Fruit fly (Drosophila melanogaster) whole organism, embryonic: ENCODE results near the gene dpr9.

Experiments
- Adf1 ChIP-seq: fragments of 200-800 bp; sonication (Bioruptor generic); IDR thresholded peaks from 2 replicates; pipeline ENCODE4 v1.3.6; 2022; ENCODE audit warnings: missing biosample characterization, missing genetic modification characterization
- CG12769 ChIP-seq: fragments of 200-800 bp; sonication (Bioruptor generic); optimal IDR thresholded peaks from 2 replicates; lab custom pipeline; 2019; ENCODE audit warnings: missing biosample characterization, mild to moderate bottlenecking, missing genetic modification characterization, moderate library complexity
- CG14014 ChIP-seq: fragments of 200-800 bp; sonication (Bioruptor generic); IDR thresholded peaks from 2 replicates; pipeline ENCODE4 v1.3.6; 2022; ENCODE audit warnings: missing biosample characterization, missing genetic modification characterization
- CG15011 ChIP-seq: fragments of 200-800 bp; sonication (Bioruptor generic); optimal IDR thresholded peaks from 3 replicates; lab custom pipeline; 2018; ENCODE audit warnings: missing biosample characterization, mild to moderate bottlenecking, missing genetic modification characterization
- CG15269 ChIP-seq: fragments of 200-800 bp; sonication (Bioruptor generic); optimal IDR thresholded peaks from 2 replicates; lab custom pipeline; 2018; ENCODE audit warnings: missing biosample characterization, mild to moderate bottlenecking, missing genetic modification characterization, moderate library complexity
- CG15601 ChIP-seq: fragments of 200-800 bp; sonication (Bioruptor generic); optimal IDR thresholded peaks from 3 replicates; lab custom pipeline; 2019; ENCODE audit warnings: missing biosample characterization, mild to moderate bottlenecking, missing genetic modification characterization, moderate library complexity
- CG1603 ChIP-seq: fragments of 200-800 bp; sonication (Bioruptor generic); optimal IDR thresholded peaks from 2 replicates; lab custom pipeline; 2019; ENCODE audit warnings: missing biosample characterization, mild to moderate bottlenecking, missing genetic modification characterization, moderate library complexity
- CG17359 ChIP-seq: fragments of 200-800 bp; sonication (Bioruptor generic); optimal IDR thresholded peaks from 3 replicates; lab custom pipeline; 2018; ENCODE audit warnings: missing biosample characterization, mild to moderate bottlenecking, missing genetic modification characterization, moderate library complexity
- CG17385 ChIP-seq: fragments of 200-800 bp; sonication (Bioruptor generic); optimal IDR thresholded peaks from 3 replicates; lab custom pipeline; 2018; ENCODE audit warnings: missing biosample characterization, mild to moderate bottlenecking, missing genetic modification characterization
- CG1792 ChIP-seq: fragments of 200-800 bp; sonication (Bioruptor generic); optimal IDR thresholded peaks from 2 replicates; lab custom pipeline; 2016; ENCODE audit warnings: missing biosample characterization, missing genetic modification characterization
- CG18599 ChIP-seq: fragments of 200-800 bp; sonication (Bioruptor generic); optimal IDR thresholded peaks from 3 replicates; lab custom pipeline; 2017; ENCODE audit warnings: missing biosample characterization, missing genetic modification characterization, mild to moderate bottlenecking, moderate library complexity, missing genetic modification reagents
- CG2120 ChIP-seq: fragments of 200-800 bp; sonication (Bioruptor generic); optimal IDR thresholded peaks from 3 replicates; lab custom pipeline; 2016; ENCODE audit warnings: missing biosample characterization, missing genetic modification characterization
- CG32532 ChIP-seq: fragments of 200-800 bp; sonication (Bioruptor generic); IDR thresholded peaks from 2 replicates; pipeline ENCODE4 v1.3.6; 2022; ENCODE audit warnings: missing biosample characterization, missing genetic modification characterization
- CG3281 ChIP-seq: fragments of 200-800 bp; sonication (Bioruptor generic); optimal IDR thresholded peaks from 3 replicates; lab custom pipeline; 2017; ENCODE audit warnings: missing biosample characterization, mild to moderate bottlenecking, missing genetic modification characterization
- CG6854 ChIP-seq: fragments of 200-800 bp; sonication (Bioruptor generic); optimal IDR thresholded peaks from 3 replicates; lab custom pipeline; 2017; ENCODE audit warnings: missing biosample characterization, mild to moderate bottlenecking, missing genetic modification characterization
- CG7556 ChIP-seq: fragments of 200-800 bp; sonication (Bioruptor generic); optimal IDR thresholded peaks from 2 replicates; lab custom pipeline; 2017; ENCODE audit warnings: missing biosample characterization, mild to moderate bottlenecking, missing genetic modification characterization
- CG7963 ChIP-seq: fragments of 200-800 bp; sonication (Bioruptor generic); IDR thresholded peaks from 3 replicates; pipeline ENCODE4 v1.3.6; 2022; ENCODE audit warnings: missing biosample characterization, missing genetic modification characterization; ENCODE audit not compliant: partially characterized antibody
- CG8290 ChIP-seq, 3 experiments: fragments of 200-800 bp; sonication (Bioruptor generic); optimal IDR thresholded peaks; 2 replicates each; lab custom pipeline; 2016 to 2019; ENCODE audit warnings: missing biosample characterization in 3 of 3, missing genetic modification characterization in 3 of 3, mild to moderate bottlenecking in 2 of 3, moderate library complexity in 1 of 3
- CG9932 ChIP-seq: fragments of 200-800 bp; sonication (Bioruptor generic); IDR thresholded peaks from 2 replicates; pipeline ENCODE4 v1.3.6; 2022; ENCODE audit warnings: missing biosample characterization, missing genetic modification characterization
- Dll ChIP-seq: fragments of 200-800 bp; sonication (Bioruptor generic); IDR thresholded peaks from 4 replicates; pipeline ENCODE4 v1.3.6; 2022; ENCODE audit warnings: missing biosample characterization, missing genetic modification characterization; ENCODE audit not compliant: partially characterized antibody
- E2f1 ChIP-seq: fragments of 200-800 bp; sonication (Bioruptor generic); IDR thresholded peaks from 2 replicates; pipeline ENCODE4 v1.3.6; 2022; ENCODE audit warnings: missing biosample characterization, missing genetic modification characterization
- Hand ChIP-seq: fragments of 200-800 bp; sonication (Bioruptor generic); optimal IDR thresholded peaks from 2 replicates; lab custom pipeline; 2017; ENCODE audit warnings: mild to moderate bottlenecking, missing biosample characterization, missing genetic modification reagents, missing genetic modification characterization
- Hr51 ChIP-seq, 2 experiments: fragments of 200-800 bp; sonication (Bioruptor generic); optimal IDR thresholded peaks; 2 replicates in 1 of 2; 3 replicates in 1 of 2; lab custom pipeline; 2016 to 2018; ENCODE audit warnings: missing biosample characterization in 2 of 2, missing genetic modification characterization in 2 of 2, mild to moderate bottlenecking in 1 of 2, moderate library complexity in 1 of 2
- Mad ChIP-seq: fragments of 200-800 bp; sonication (Bioruptor generic); optimal IDR thresholded peaks from 2 replicates; lab custom pipeline; 2016; ENCODE audit warnings: missing biosample characterization, missing genetic modification characterization
- NfI ChIP-seq: fragments of 200-800 bp; sonication (Bioruptor generic); optimal IDR thresholded peaks from 3 replicates; lab custom pipeline; 2018; ENCODE audit warnings: missing biosample characterization, mild to moderate bottlenecking, missing genetic modification characterization, moderate library complexity
- Optix ChIP-seq: fragments of 200-800 bp; sonication (Bioruptor generic); IDR thresholded peaks from 3 replicates; pipeline ENCODE4 v1.3.6; 2022; ENCODE audit warnings: missing biosample characterization, missing genetic modification characterization
- Pdp1 ChIP-seq, 2 experiments: fragments of 200-800 bp; sonication (Bioruptor generic); optimal IDR thresholded peaks; 3 replicates each; lab custom pipeline; 2016; ENCODE audit warnings: missing biosample characterization in 2 of 2, missing genetic modification characterization in 2 of 2, mild to moderate bottlenecking in 1 of 2, moderate library complexity in 1 of 2
- bsh ChIP-seq, 2 experiments: fragments of 200-800 bp; sonication (Bioruptor generic); optimal IDR thresholded peaks; 2 replicates each; lab custom pipeline; 2017 to 2018; ENCODE audit warnings: mild to moderate bottlenecking in 2 of 2, missing biosample characterization in 2 of 2, missing genetic modification characterization in 2 of 2, moderate library complexity in 1 of 2
- dpn ChIP-seq, 2 experiments: fragments of 200-800 bp; sonication (Bioruptor generic); optimal IDR thresholded peaks; 3 replicates each; lab custom pipeline; 2016; ENCODE audit warnings: missing biosample characterization in 2 of 2, missing genetic modification characterization in 2 of 2
- dysf ChIP-seq: fragments of 200-800 bp; sonication (Bioruptor generic); IDR thresholded peaks from 3 replicates; pipeline ENCODE4 v1.3.6; 2022; ENCODE audit warnings: missing biosample characterization, missing genetic modification characterization
- eve ChIP-seq, 2 experiments: fragments of >200 bp; optimal IDR thresholded peaks; 2 replicates each; lab custom pipeline; 2017; ENCODE audit warnings: missing biosample characterization in 2 of 2, missing genetic modification characterization in 2 of 2
- gro ChIP-seq: fragments of 200-800 bp; sonication (Bioruptor generic); optimal IDR thresholded peaks from 2 replicates; lab custom pipeline; 2016; ENCODE audit warnings: missing biosample characterization, missing genetic modification characterization
- hbn ChIP-seq: fragments of 200-800 bp; sonication (Bioruptor generic); IDR thresholded peaks from 2 replicates; pipeline ENCODE4 v1.3.6; 2022; ENCODE audit warnings: missing biosample characterization, missing genetic modification characterization; ENCODE audit not compliant: partially characterized antibody
- hkb ChIP-seq, 2 experiments: fragments of 200-800 bp in 1 of 2; fragments of >200 bp in 1 of 2; sonication (Bioruptor generic) in 1 of 2; IDR thresholded peaks in 1 of 2; optimal IDR thresholded peaks in 1 of 2; 2 replicates each; pipeline versions ENCODE4 v1.3.6 to Lab custom; 2017 to 2022; ENCODE audit warnings: missing biosample characterization in 1 of 2, missing genetic modification characterization in 1 of 2
- ind ChIP-seq: fragments of 200-800 bp; sonication (Bioruptor generic); optimal IDR thresholded peaks from 3 replicates; lab custom pipeline; 2016; ENCODE audit warnings: missing biosample characterization, missing genetic modification characterization
- jigr1 ChIP-seq: fragments of 200-800 bp; sonication (Bioruptor generic); IDR thresholded peaks from 3 replicates; pipeline ENCODE4 v1.3.6; 2022; ENCODE audit warnings: missing biosample characterization, missing genetic modification characterization
- lbe ChIP-seq: fragments of 200-800 bp; sonication (Bioruptor generic); optimal IDR thresholded peaks from 2 replicates; lab custom pipeline; 2016; ENCODE audit warnings: missing biosample characterization, mild to moderate bottlenecking, missing genetic modification characterization
- nmo ChIP-seq: fragments of 200-800 bp; sonication (Bioruptor generic); optimal IDR thresholded peaks from 2 replicates; lab custom pipeline; 2018; ENCODE audit warnings: missing biosample characterization, mild to moderate bottlenecking, missing genetic modification characterization, moderate library complexity
- pho ChIP-seq: fragments of 200-800 bp; sonication (Bioruptor generic); optimal IDR thresholded peaks from 2 replicates; lab custom pipeline; 2016; ENCODE audit warnings: missing biosample characterization, missing genetic modification characterization
- pros ChIP-seq: fragments of 200-800 bp; sonication (Bioruptor generic); optimal IDR thresholded peaks from 3 replicates; lab custom pipeline; 2019; ENCODE audit warnings: missing biosample characterization, mild to moderate bottlenecking, missing genetic modification characterization, moderate library complexity
- row ChIP-seq: fragments of 200-800 bp; sonication (Bioruptor generic); IDR thresholded peaks from 3 replicates; pipeline ENCODE4 v1.3.6; 2022; ENCODE audit warnings: missing biosample characterization, missing genetic modification characterization
- scrt ChIP-seq: fragments of 200-800 bp; sonication (Bioruptor generic); optimal IDR thresholded peaks from 2 replicates; lab custom pipeline; 2018; ENCODE audit warnings: missing biosample characterization, mild to moderate bottlenecking, missing genetic modification characterization, moderate library complexity
- sisA ChIP-seq: fragments of 200-800 bp; sonication (Bioruptor generic); IDR thresholded peaks from 2 replicates; pipeline ENCODE4 v1.3.6; 2022; ENCODE audit warnings: missing biosample characterization, missing genetic modification characterization
- slbo ChIP-seq: fragments of 200-800 bp; sonication (Bioruptor generic); IDR thresholded peaks from 2 replicates; pipeline ENCODE4 v1.3.6; 2022; ENCODE audit warnings: missing biosample characterization, missing genetic modification characterization
- stwl ChIP-seq: fragments of 200-800 bp; sonication (Bioruptor generic); optimal IDR thresholded peaks from 3 replicates; lab custom pipeline; 2018; ENCODE audit warnings: missing biosample characterization, mild to moderate bottlenecking, missing genetic modification characterization, moderate library complexity
- tap ChIP-seq: fragments of 200-800 bp; optimal IDR thresholded peaks from 3 replicates; lab custom pipeline; 2019; ENCODE audit warnings: missing biosample characterization, mild to moderate bottlenecking, missing genetic modification characterization, moderate library complexity
- tin ChIP-seq: fragments of 200-800 bp; sonication (Bioruptor generic); optimal IDR thresholded peaks from 3 replicates; lab custom pipeline; 2016; ENCODE audit warnings: missing biosample characterization, missing genetic modification characterization
- unpg ChIP-seq: fragments of 200-800 bp; sonication (Bioruptor generic); optimal IDR thresholded peaks from 3 replicates; lab custom pipeline; 2018; ENCODE audit warnings: missing biosample characterization, mild to moderate bottlenecking, missing genetic modification characterization, moderate library complexity

Gene dpr9

DNA sequence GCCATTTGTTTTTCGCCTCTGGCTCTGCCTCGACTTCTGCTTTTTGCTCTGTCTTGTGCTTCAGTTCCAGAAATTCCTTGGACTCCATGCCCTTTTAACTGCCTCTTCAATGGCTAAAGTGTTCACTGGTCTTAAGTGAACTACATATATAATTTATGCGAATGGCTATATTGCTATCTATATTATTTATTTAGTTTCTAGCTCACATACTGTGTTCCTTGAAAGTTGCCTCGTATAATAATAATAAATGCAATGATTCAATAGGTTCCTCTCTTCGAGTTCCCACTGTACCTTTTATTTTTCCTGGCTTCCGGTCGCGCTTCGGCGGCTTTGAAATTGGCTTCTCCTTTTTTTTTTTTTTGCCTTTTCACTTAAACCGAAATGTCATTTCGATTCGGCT lies 42.7 kb upstream of the dpr9 start (continued):
- TF ChIP-seq CG12769 (tag; lab: Kevin White, UChicago): peak; percentile 21
- TF ChIP-seq bsh (GFP tag; optimal IDR thresholded peaks at IDR 0.05; lab: Kevin White, UChicago): peak in 1 of 2 experiments; percentile 28
- TF ChIP-seq gro (GFP tag; lab: Kevin White, UChicago): peak; percentile 25
- TF ChIP-seq Hand (GFP tag; lab: Kevin White, UChicago): peak; percentile 58
- TF ChIP-seq row (GFP tag; lab: Robert Waterston, UW): peak; percentile 65
- TF ChIP-seq scrt: peak; percentile 8
- peak; percentile 33; the same call in 1 of the 2 replicates for TF ChIP-seq CG14014 (GFP tag; lab: Robert Waterston, UW)
- peak; percentile 9 for TF ChIP-seq pho (GFP tag; lab: Kevin White, UChicago)
- TF ChIP-seq tin: peak; percentile 1
- TF ChIP-seq ind: peak; percentile 11
- TF ChIP-seq pros (GFP tag; lab: Kevin White, UChicago): no peak
- TF ChIP-seq CG1603 (tag; lab: Kevin White, UChicago): peak; percentile 25
- peak in 1 of 2 experiments; percentile 25 for TF ChIP-seq Pdp1 (GFP tag; optimal IDR thresholded peaks at IDR 0.05; lab: Kevin White, UChicago)
- peak; percentile 59 for TF ChIP-seq slbo
- TF ChIP-seq Dll: no peak
- peak in 1 of 2 experiments; percentile 45 for TF ChIP-seq Hr51 (GFP tag; optimal IDR thresholded peaks at IDR 0.05; lab: Kevin White, UChicago)
- TF ChIP-seq hbn (GFP tag; lab: Robert Waterston, UW): no peak
- peak in 1 of 2 experiments; percentile 21 for TF ChIP-seq eve (GFP tag; optimal IDR thresholded peaks at IDR 0.05; lab: Kevin White, UChicago)
- 0 out of 2 replicates have a peak, but pooled peaks have one; percentile 12 for TF ChIP-seq E2f1 (GFP tag; lab: Robert Waterston, UW)
- no peak for TF ChIP-seq CG1792
- peak; percentile 2 for TF ChIP-seq CG15011 (GFP tag; lab: Kevin White, UChicago)
- no peak for TF ChIP-seq jigr1
- peak; percentile 59 for TF ChIP-seq CG15269 (tag; lab: Kevin White, UChicago)
- peak; percentile 4 for TF ChIP-seq NfI (GFP tag; lab: Kevin White, UChicago)
- no peak for TF ChIP-seq Optix
- TF ChIP-seq sisA (GFP tag; lab: Robert Waterston, UW): 0 out of 2 replicates have a peak, but pooled peaks have one; percentile 23
- peak; percentile 26 for TF ChIP-seq CG7556 (GFP tag; lab: Kevin White, UChicago)
- TF ChIP-seq CG8290 (GFP tag; optimal IDR thresholded peaks at IDR 0.05; lab: Kevin White, UChicago): no peak
- peak in 1 of 2 experiments; percentile 31 for TF ChIP-seq CG8290 (tag; optimal IDR thresholded peaks at IDR 0.05; lab: Kevin White, UChicago)
- peak; percentile 17 for TF ChIP-seq CG17385 (GFP tag; lab: Kevin White, UChicago)
- no peak for TF ChIP-seq CG6854 (GFP tag; lab: Kevin White, UChicago)
- peak; percentile 22 for TF ChIP-seq tap (tag; lab: Kevin White, UChicago)
- TF ChIP-seq unpg (GFP tag; lab: Kevin White, UChicago): peak; percentile 29
- TF ChIP-seq lbe (GFP tag; lab: Kevin White, UChicago): no peak
- no peak for TF ChIP-seq CG15601 (tag; lab: Kevin White, UChicago)
- peak; percentile 2 for TF ChIP-seq Mad (GFP tag; lab: Kevin White, UChicago)
- peak; percentile 12 to 14 for TF ChIP-seq dpn (GFP tag; optimal IDR thresholded peaks at IDR 0.05; lab: Kevin White, UChicago)
- TF ChIP-seq hkb (optimal IDR thresholded peaks at IDR 0.05; lab: Kevin White, UChicago): no peak
- TF ChIP-seq hkb (GFP tag; IDR thresholded peaks at IDR 0.05; lab: Robert Waterston, UW): peak; percentile 9; the same call in 1 of the 2 replicates
- TF ChIP-seq CG7963 (GFP tag; lab: Robert Waterston, UW): no peak
- TF ChIP-seq CG32532 (GFP tag; lab: Robert Waterston, UW): peak; percentile 46; the same call in 1 of the 2 replicates
- TF ChIP-seq CG3281: peak; percentile 30
- TF ChIP-seq Adf1 (GFP tag; lab: Robert Waterston, UW): no peak
- TF ChIP-seq nmo: no peak
- TF ChIP-seq CG2120 (GFP tag; lab: Kevin White, UChicago): peak; percentile 63
- peak; percentile 81 for TF ChIP-seq CG18599
- TF ChIP-seq CG17359 (tag; lab: Kevin White, UChicago): peak; percentile 34
- TF ChIP-seq dysf: peak; percentile 67
- no peak for TF ChIP-seq stwl
- TF ChIP-seq CG9932 (GFP tag; lab: Robert Waterston, UW): 0 out of 2 replicates have a peak, but pooled peaks have one; percentile 44
